Worm (Caenorhabditis elegans) whole organism, L3 larva: ENCODE results near the gene sqd-1.

Experiments used
- ceh-28 ChIP-seq: fragments of 150-350 bp; optimal IDR thresholded peaks from 2 replicates; lab custom pipeline; 2014; ENCODE audit warnings: missing biosample characterization, missing genetic modification reagents, missing genetic modification characterization
- ceh-82 ChIP-seq: fragments of 150-350 bp; optimal IDR thresholded peaks from 2 replicates; lab custom pipeline; 2014; ENCODE audit warnings: missing biosample characterization, missing genetic modification characterization
- elt-1 ChIP-seq: fragments of 150-350 bp; optimal IDR thresholded peaks from 2 replicates; lab custom pipeline; 2014; ENCODE audit warnings: missing biosample characterization, missing genetic modification characterization
- elt-3 ChIP-seq, 3 experiments: fragments of 150-350 bp in 1 of 3; sonication (generic microtip) in 2 of 3; optimal IDR thresholded peaks; 2 replicates in 2 of 3; 4 replicates in 1 of 3; lab custom pipeline; 2014 to 2017; ENCODE audit warnings: missing biosample characterization in 3 of 3, missing genetic modification characterization in 3 of 3
- nhr-11 ChIP-seq: fragments of 150-350 bp; optimal IDR thresholded peaks from 2 replicates; lab custom pipeline; 2014; ENCODE audit warnings: missing biosample characterization, missing genetic modification characterization
- nhr-237 ChIP-seq: fragments of 150-350 bp; optimal IDR thresholded peaks from 2 replicates; lab custom pipeline; 2014; ENCODE audit warnings: missing biosample characterization, missing genetic modification characterization
- pha-4 ChIP-seq: fragments of 150-350 bp; optimal IDR thresholded peaks from 2 replicates; lab custom pipeline; 2014; ENCODE audit warnings: missing biosample characterization, missing genetic modification reagents, missing genetic modification characterization
- snpc-4 ChIP-seq: fragments of 150-350 bp; optimal IDR thresholded peaks from 2 replicates; lab custom pipeline; 2014; ENCODE audit warnings: missing biosample characterization, missing genetic modification characterization
- zag-1 ChIP-seq: fragments of 150-350 bp; optimal IDR thresholded peaks from 2 replicates; lab custom pipeline; 2014; ENCODE audit warnings: missing biosample characterization, missing genetic modification characterization
- ztf-11 ChIP-seq: fragments of 150-350 bp; optimal IDR thresholded peaks from 2 replicates; lab custom pipeline; 2014; ENCODE audit warnings: missing biosample characterization, missing genetic modification characterization

- TF ChIP-seq nhr-11 (tag; lab: Kevin White, UChicago) (no peak), pha-4 (tag; lab: Kevin White, UChicago) (no peak), nhr-237 (tag; lab: Kevin White, UChicago) (no peak), elt-1 (tag; lab: Kevin White, UChicago) (no peak), snpc-4 (no peak), zag-1 (tag; lab: Kevin White, UChicago) (no peak), ceh-82 (tag; lab: Kevin White, UChicago) (no peak), ztf-11 (tag; lab: Kevin White, UChicago) (no peak), ceh-28 (tag; lab: Kevin White, UChicago) (no peak), elt-3 (tag; optimal IDR thresholded peaks at IDR 0.05; lab: Kevin White, UChicago) (no peak)
These were observed 37.7 kb downstream of the sqd-1 start, which contains the start of gene Y73B6BL.47 for ce11 chrIV:6361668-6362067.
